Fruit fly (Drosophila melanogaster): ENCODE results near the gene CG33061.

Gene CG33061

dm6 chr3L:16303078-16303477 is 26.5 kb upstream of the CG33061 start, which contains the start of gene CG13044:
TSS of gene CG13044 (minus strand) at chr3L:16303178.
- peak; percentile 41 for TF ChIP-seq Blimp-1 (GFP tag; optimal IDR thresholded peaks at IDR 0.05)
- no peak for TF ChIP-seq topi (GFP tag; optimal IDR thresholded peaks at IDR 0.05)

dm6 chr3L:16303982-16304381 is 25.6 kb upstream of the CG33061 start, which contains the start of gene CG43249:
TSS of gene CG43249 (plus strand) at chr3L:16304282.
- TF ChIP-seq Eip75B (GFP tag; optimal IDR thresholded peaks at IDR 0.05) (no peak), CG6276 (GFP tag; optimal IDR thresholded peaks at IDR 0.05) (no peak), fkh (GFP tag; optimal IDR thresholded peaks at IDR 0.05) (no peak), Sox102F (GFP tag; optimal IDR thresholded peaks at IDR 0.05) (no peak), CG16779 (tag; optimal IDR thresholded peaks at IDR 0.05) (no peak), CG6854 (GFP tag; optimal IDR thresholded peaks at IDR 0.05) (no peak), Sox15 (GFP tag; optimal IDR thresholded peaks at IDR 0.05) (no peak), cyc (GFP tag; optimal IDR thresholded peaks at IDR 0.05) (no peak), Ets96B (tag; optimal IDR thresholded peaks at IDR 0.05) (no peak), CG3919 (GFP tag; optimal IDR thresholded peaks at IDR 0.05) (no peak), CG6808 (GFP tag; optimal IDR thresholded peaks at IDR 0.05) (no peak), topi (GFP tag; optimal IDR thresholded peaks at IDR 0.05) (no peak), CG11294 (GFP tag; IDR thresholded peaks at IDR 0.05) (no peak), CG1621 (tag; optimal IDR thresholded peaks at IDR 0.05) (no peak)

dm6 chr3L:16305820-16306650 is 23.6 kb upstream of the CG33061 start, which contains the start of the genes CG13043 and CG13063:
TSS of gene CG13043 (minus strand) at chr3L:16305870.
TSS of gene CG13063 (plus strand) at chr3L:16306600.
- TF ChIP-seq eg (GFP tag; IDR thresholded peaks at IDR 0.05): no peak
- no peak for TF ChIP-seq CG3919 (GFP tag; optimal IDR thresholded peaks at IDR 0.05)
- no peak for TF ChIP-seq acj6 (GFP tag; optimal IDR thresholded peaks at IDR 0.05)
- no peak for TF ChIP-seq fd85E (GFP tag; optimal IDR thresholded peaks at IDR 0.05)
- TF ChIP-seq svp (GFP tag): peak; percentile 30
- no peak for TF ChIP-seq Hr38 (GFP tag; optimal IDR thresholded peaks at IDR 0.05)
- no peak for TF ChIP-seq CG6163 (GFP tag; IDR thresholded peaks at IDR 0.05)
- TF ChIP-seq CG1621 (tag; optimal IDR thresholded peaks at IDR 0.05): no peak
- TF ChIP-seq dac (GFP tag; optimal IDR thresholded peaks at IDR 0.05): no peak

dm6 chr3L:16308380-16308779 is 21.2 kb upstream of the CG33061 start, which contains the start of gene CG13042:
TSS of gene CG13042 (minus strand) at chr3L:16308480.
- no peak for TF ChIP-seq CG11294 (GFP tag; IDR thresholded peaks at IDR 0.05)
- TF ChIP-seq CG16779 (tag; optimal IDR thresholded peaks at IDR 0.05): no peak
- no peak for TF ChIP-seq CG11762 (GFP tag; optimal IDR thresholded peaks at IDR 0.05; ENCODE audit: insufficient read depth)
- TF ChIP-seq CG1621 (tag; optimal IDR thresholded peaks at IDR 0.05): no peak

dm6 chr3L:16309972-16310371 is 19.6 kb upstream of the CG33061 start:
- peak; percentile 66 for TF ChIP-seq CG8119 (GFP tag; IDR thresholded peaks at IDR 0.05)
- peak; percentile 86 for TF ChIP-seq eg (GFP tag; IDR thresholded peaks at IDR 0.05)
- TF ChIP-seq CG31627 (GFP tag; optimal IDR thresholded peaks at IDR 0.05): no peak
- TF ChIP-seq Ets21C (GFP tag; optimal IDR thresholded peaks at IDR 0.05): no peak
- no peak for TF ChIP-seq ss (GFP tag; optimal IDR thresholded peaks at IDR 0.05)
- no peak for TF ChIP-seq Ets96B (tag; optimal IDR thresholded peaks at IDR 0.05)
- TF ChIP-seq CG8632 (GFP tag; optimal IDR thresholded peaks at IDR 0.05): no peak
- TF ChIP-seq CG6163 (GFP tag; IDR thresholded peaks at IDR 0.05): peak; percentile 72; the same call in 2 of the 3 replicates
- no peak for TF ChIP-seq Blimp-1 (GFP tag; optimal IDR thresholded peaks at IDR 0.05)
- no peak for TF ChIP-seq fd59A (GFP tag; optimal IDR thresholded peaks at IDR 0.05)
- no peak for TF ChIP-seq cyc (GFP tag; optimal IDR thresholded peaks at IDR 0.05)
- no peak for TF ChIP-seq vri (GFP tag; optimal IDR thresholded peaks at IDR 0.05)
- TF ChIP-seq Eip75B (GFP tag; optimal IDR thresholded peaks at IDR 0.05): peak; percentile 61
- no peak for TF ChIP-seq CG9139 (GFP tag; optimal IDR thresholded peaks at IDR 0.05)
- TF ChIP-seq spab (GFP tag; optimal IDR thresholded peaks at IDR 0.05): no peak
- peak; percentile 16 for TF ChIP-seq CG7368 (GFP tag; optimal IDR thresholded peaks at IDR 0.05)
- TF ChIP-seq CG16779 (tag; optimal IDR thresholded peaks at IDR 0.05): peak; percentile 37
- TF ChIP-seq Eip93F (GFP tag; optimal IDR thresholded peaks at IDR 0.05): no peak
- TF ChIP-seq Lpt (GFP tag; optimal IDR thresholded peaks at IDR 0.05): peak; percentile 56
- peak; percentile 59 for TF ChIP-seq CG10631 (GFP tag; optimal IDR thresholded peaks at IDR 0.05)
- TF ChIP-seq Met (GFP tag; optimal IDR thresholded peaks at IDR 0.05): no peak
- TF ChIP-seq acj6 (GFP tag; optimal IDR thresholded peaks at IDR 0.05): peak; percentile 21
- TF ChIP-seq Sox15 (GFP tag; optimal IDR thresholded peaks at IDR 0.05): no peak
- TF ChIP-seq dac (GFP tag; optimal IDR thresholded peaks at IDR 0.05): peak; percentile 83
- peak; percentile 69 for TF ChIP-seq CG6276 (GFP tag; optimal IDR thresholded peaks at IDR 0.05)
- peak; percentile 80 for TF ChIP-seq CG32006 (GFP tag; optimal IDR thresholded peaks at IDR 0.05)
- TF ChIP-seq CG1621 (tag; optimal IDR thresholded peaks at IDR 0.05): no peak
- peak; percentile 8 for TF ChIP-seq CG11762 (GFP tag; optimal IDR thresholded peaks at IDR 0.05; ENCODE audit: insufficient read depth)
- TF ChIP-seq CG3032 (tag; optimal IDR thresholded peaks at IDR 0.05): no peak
